Worm (Caenorhabditis elegans) whole organism, L3 larva: Measurements from ENCODE around the gene ceh-23.

Source experiments
- ZK546.5 ChIP-seq: sonication (generic microtip); optimal IDR thresholded peaks from 2 replicates; lab custom pipeline; 2017; ENCODE audit warnings: missing biosample characterization, missing genetic modification characterization
- aly-2 ChIP-seq: fragments of 150-350 bp; optimal IDR thresholded peaks from 2 replicates; lab custom pipeline; 2014; ENCODE audit warnings: missing biosample characterization, missing genetic modification characterization
- ama-1 ChIP-seq: fragments of 150-350 bp; optimal IDR thresholded peaks from 2 replicates; lab custom pipeline; 2018
- ceh-16 ChIP-seq: sonication (generic microtip); optimal IDR thresholded peaks from 2 replicates; lab custom pipeline; 2017; ENCODE audit warnings: missing biosample characterization, missing genetic modification characterization
- ceh-28 ChIP-seq: fragments of 150-350 bp; optimal IDR thresholded peaks from 2 replicates; lab custom pipeline; 2014; ENCODE audit warnings: missing biosample characterization, missing genetic modification reagents, missing genetic modification characterization
- ceh-9 ChIP-seq: sonication (generic microtip); optimal IDR thresholded peaks from 2 replicates; lab custom pipeline; 2018; ENCODE audit warnings: missing biosample characterization, missing genetic modification characterization
- egl-5 ChIP-seq: fragments of 150-350 bp; optimal IDR thresholded peaks from 2 replicates; lab custom pipeline; 2017; ENCODE audit warnings: missing biosample characterization, missing genetic modification reagents, missing genetic modification characterization, inconsistent platforms
- elt-2 ChIP-seq: sonication (generic microtip); optimal IDR thresholded peaks from 2 replicates; lab custom pipeline; 2016; ENCODE audit warnings: missing genetic modification reagents, mild to moderate bottlenecking, missing genetic modification characterization, missing compliant biosample characterization
- elt-3 ChIP-seq, 3 experiments: fragments of 150-350 bp in 1 of 3; sonication (generic microtip) in 2 of 3; optimal IDR thresholded peaks; 2 replicates in 2 of 3; 4 replicates in 1 of 3; lab custom pipeline; 2014 to 2017; ENCODE audit warnings: missing biosample characterization in 3 of 3, missing genetic modification characterization in 3 of 3
- hmg-11 ChIP-seq: sonication (generic microtip); optimal IDR thresholded peaks from 2 replicates; lab custom pipeline; 2016; ENCODE audit warnings: missing genetic modification characterization, missing compliant biosample characterization
- lin-15B ChIP-seq: fragments of 150-350 bp; optimal IDR thresholded peaks from 2 replicates; lab custom pipeline; 2014; ENCODE audit warnings: missing biosample characterization, missing genetic modification characterization
- lin-39 ChIP-seq: fragments of 150-350 bp; optimal IDR thresholded peaks from 2 replicates; lab custom pipeline; 2018; ENCODE audit warnings: missing biosample characterization, missing genetic modification reagents, missing genetic modification characterization
- mdl-1 ChIP-seq: fragments of 150-350 bp; optimal IDR thresholded peaks from 2 replicates; lab custom pipeline; 2014; ENCODE audit warnings: missing biosample characterization, missing genetic modification characterization
- nfya-1 ChIP-seq: sonication (generic microtip); optimal IDR thresholded peaks from 2 replicates; lab custom pipeline; 2017; ENCODE audit warnings: missing genetic modification characterization, mild to moderate bottlenecking, missing compliant biosample characterization, antibody characterized with exemption, moderate library complexity; ENCODE audit not compliant: insufficient read depth
- nhr-23 ChIP-seq: fragments of 150-350 bp; optimal IDR thresholded peaks from 2 replicates; lab custom pipeline; 2014; ENCODE audit warnings: missing biosample characterization, missing genetic modification reagents, missing genetic modification characterization
- nhr-237 ChIP-seq: fragments of 150-350 bp; optimal IDR thresholded peaks from 2 replicates; lab custom pipeline; 2014; ENCODE audit warnings: missing biosample characterization, missing genetic modification characterization
- nhr-25 ChIP-seq: sonication (generic microtip); optimal IDR thresholded peaks from 2 replicates; lab custom pipeline; 2017; ENCODE audit warnings: missing biosample characterization, missing genetic modification characterization
- nhr-28 ChIP-seq: fragments of 150-350 bp; optimal IDR thresholded peaks from 2 replicates; lab custom pipeline; 2014; ENCODE audit warnings: missing biosample characterization, missing genetic modification characterization
- nhr-43 ChIP-seq: sonication (generic microtip); optimal IDR thresholded peaks from 2 replicates; lab custom pipeline; 2016; ENCODE audit warnings: mild to moderate bottlenecking, missing genetic modification characterization, missing compliant biosample characterization; ENCODE audit not compliant: poor library complexity, severe bottlenecking
- nhr-67 ChIP-seq: fragments of 150-350 bp; optimal IDR thresholded peaks from 2 replicates; lab custom pipeline; 2014; ENCODE audit warnings: missing biosample characterization, missing genetic modification characterization
- pha-4 ChIP-seq: fragments of 150-350 bp; optimal IDR thresholded peaks from 2 replicates; lab custom pipeline; 2014; ENCODE audit warnings: missing biosample characterization, missing genetic modification reagents, missing genetic modification characterization
- pqm-1 ChIP-seq: fragments of 150-350 bp; optimal IDR thresholded peaks from 2 replicates; lab custom pipeline; 2017; ENCODE audit warnings: missing biosample characterization, missing genetic modification characterization, inconsistent platforms
- sea-2 ChIP-seq: fragments of 150-350 bp; sonication (generic microtip); optimal IDR thresholded peaks from 4 replicates; lab custom pipeline; 2014; ENCODE audit warnings: missing biosample characterization, missing genetic modification reagents, missing genetic modification characterization
- skn-1 ChIP-seq: fragments of 150-350 bp; optimal IDR thresholded peaks from 2 replicates; lab custom pipeline; 2014; ENCODE audit warnings: missing biosample characterization, missing genetic modification characterization
- snpc-4 ChIP-seq: fragments of 150-350 bp; optimal IDR thresholded peaks from 2 replicates; lab custom pipeline; 2014; ENCODE audit warnings: missing biosample characterization, missing genetic modification characterization
- tbx-2 ChIP-seq: sonication (generic microtip); optimal IDR thresholded peaks from 2 replicates; lab custom pipeline; 2016; ENCODE audit warnings: mild to moderate bottlenecking, missing genetic modification characterization, missing compliant biosample characterization
- unc-62 ChIP-seq: fragments of 150-350 bp; sonication (generic microtip); optimal IDR thresholded peaks from 4 replicates; lab custom pipeline; 2014; ENCODE audit warnings: missing biosample characterization, missing genetic modification reagents, missing genetic modification characterization

The ceh-23 gene

DNA sequence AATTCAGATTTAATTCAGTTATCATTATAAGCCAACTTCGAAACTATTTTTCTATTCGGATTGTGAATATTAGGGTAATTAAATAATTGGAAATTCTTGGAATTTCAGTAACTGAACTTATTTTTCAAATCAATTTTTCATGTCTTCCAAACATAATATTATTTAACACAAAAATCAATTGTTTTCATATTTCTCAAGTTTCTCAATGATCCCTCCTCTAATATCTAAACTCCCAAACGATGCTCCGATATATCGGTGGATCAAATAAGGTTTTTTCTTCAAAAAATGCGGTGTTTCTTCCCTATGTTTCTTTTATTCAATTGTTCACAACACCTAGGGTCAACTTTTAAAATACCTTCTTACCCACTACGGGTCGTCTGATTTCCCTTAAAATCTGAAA, 22.9 kb upstream of the ceh-23 start:
- TF ChIP-seq ama-1 (lab: Kevin White, UChicago) (no peak), lin-39 (tag; lab: Kevin White, UChicago) (no peak), skn-1 (tag; lab: Kevin White, UChicago) (peak; percentile 100), ceh-28 (tag; lab: Kevin White, UChicago) (no peak), unc-62 (GFP tag; lab: Kevin White, UChicago) (no peak), egl-5 (tag; lab: Kevin White, UChicago) (no peak), sea-2 (GFP tag; lab: Kevin White, UChicago) (no peak), tbx-2 (no peak), ceh-16 (tag; lab: Kevin White, UChicago) (no peak), nhr-23 (tag; lab: Kevin White, UChicago) (peak; percentile 100)

ce11 chrIII:7818965-7819364, 20.4 kb upstream of the ceh-23 start:
- no peak for TF ChIP-seq skn-1 (tag; lab: Kevin White, UChicago)
- TF ChIP-seq egl-5 (tag; lab: Kevin White, UChicago): peak; percentile 100

DNA sequence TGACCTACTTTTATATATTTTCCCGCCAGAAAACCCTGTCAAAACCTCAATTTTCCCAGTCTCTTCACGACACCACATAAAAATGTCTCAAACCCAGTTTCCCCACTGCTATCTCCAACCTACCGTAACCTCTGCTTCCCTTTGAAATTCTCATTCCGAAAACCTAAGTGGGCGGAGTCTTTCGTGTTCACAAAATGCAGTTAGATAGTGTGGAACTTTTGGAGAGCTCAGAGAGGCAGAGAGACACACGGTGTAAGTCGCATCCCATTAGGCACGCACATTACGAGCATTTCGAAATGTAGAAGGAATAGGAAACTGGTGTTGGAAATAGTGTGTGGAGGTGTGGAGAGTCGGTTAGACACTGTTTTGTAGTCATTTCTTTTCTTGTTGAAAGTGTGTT, 19.5 kb upstream of the ceh-23 start:
- TF ChIP-seq nfya-1 (tag; lab: Kevin White, UChicago) (peak; percentile 69), tbx-2 (no peak), egl-5 (tag; lab: Kevin White, UChicago) (peak; percentile 100), elt-3 (tag; optimal IDR thresholded peaks at IDR 0.05; lab: Kevin White, UChicago) (no peak)
- TF ChIP-seq, all 47 proteins: peak for 2

DNA sequence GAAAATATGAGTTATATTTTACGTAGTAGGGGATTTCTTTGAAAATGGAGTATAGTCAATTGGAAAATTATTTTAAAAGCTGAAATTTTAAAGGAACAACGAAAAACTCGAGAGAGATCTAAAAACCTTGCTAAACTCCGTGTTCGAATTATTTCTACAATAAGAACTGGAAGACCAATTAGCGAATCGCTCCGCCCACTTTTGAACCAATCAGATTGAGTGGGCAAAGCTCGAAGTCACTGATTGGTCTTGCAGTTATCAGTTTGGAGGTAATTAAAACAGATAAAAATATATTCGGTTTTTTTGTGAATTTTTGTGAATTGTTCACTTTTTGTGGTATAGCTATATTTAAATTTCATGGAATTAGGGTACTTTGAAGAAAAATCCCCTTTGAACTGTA, 16.1 kb upstream of the ceh-23 start:
- no peak for TF ChIP-seq nhr-25 (tag; lab: Kevin White, UChicago)
- TF ChIP-seq nfya-1 (tag; lab: Kevin White, UChicago): peak; percentile 98

- no peak for TF ChIP-seq lin-39 (tag; lab: Kevin White, UChicago)
- TF ChIP-seq egl-5 (tag; lab: Kevin White, UChicago): peak; percentile 100
These were observed 15.4 kb upstream of the ceh-23 start for ce11 chrIII:7824041-7824440.

DNA sequence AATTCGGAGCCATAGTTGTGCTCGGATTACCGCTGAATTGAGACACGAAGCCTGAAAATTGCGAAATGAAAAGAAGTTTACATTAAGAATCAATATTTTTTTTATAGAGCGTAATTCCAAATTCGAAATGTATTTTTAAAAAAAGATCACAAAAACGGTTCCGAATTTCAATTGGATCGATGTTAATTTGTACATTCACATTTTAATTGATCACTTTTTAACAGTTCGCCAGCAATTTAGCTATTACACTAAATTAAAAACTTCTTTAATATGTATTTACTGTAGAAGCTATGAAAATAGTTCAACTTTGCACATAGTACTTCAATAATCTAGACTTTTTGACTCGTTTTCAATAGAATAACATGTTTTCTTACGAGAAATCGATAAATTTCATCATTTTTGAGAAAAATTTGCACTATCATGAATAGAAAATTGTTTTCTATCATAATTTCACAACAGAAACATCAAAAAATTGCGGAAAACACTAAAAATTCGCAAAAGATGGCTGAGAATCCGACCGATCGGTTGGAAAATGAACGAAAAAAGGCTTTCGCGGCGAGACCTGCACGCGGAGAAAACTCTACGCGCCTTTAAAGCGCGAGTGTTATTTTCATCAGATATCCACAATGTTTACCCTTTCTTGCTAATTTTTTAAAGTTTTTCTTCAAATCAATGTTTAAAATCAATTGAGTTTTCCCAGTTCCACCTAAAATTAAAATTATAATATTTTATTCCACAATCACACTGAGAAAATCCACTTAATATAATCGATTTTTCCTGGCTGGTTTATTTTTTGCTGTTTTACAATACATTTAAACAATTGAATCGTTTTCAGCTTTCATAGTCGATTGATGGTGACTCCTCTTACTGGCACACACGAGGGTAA, 10.6 kb upstream of the ceh-23 start, which contains the start of the genes egl-45 and kcmf-1:
TSS of gene egl-45 (minus strand) at position 51 of the 886 bp plus-strand sequence.
TSS of gene kcmf-1 (plus strand) at position 836 of the 886 bp plus-strand sequence.
- TF ChIP-seq pha-4 (tag; lab: Kevin White, UChicago) (peak; percentile 71), nfya-1 (tag; lab: Kevin White, UChicago) (peak; percentile 57), lin-15B (tag; lab: Kevin White, UChicago) (peak; percentile 42), egl-5 (tag; lab: Kevin White, UChicago) (peak; percentile 97), mdl-1 (no peak), nhr-25 (tag; lab: Kevin White, UChicago) (peak; percentile 21), nhr-23 (tag; lab: Kevin White, UChicago) (peak; percentile 6), elt-2 (tag; lab: Kevin White, UChicago) (no peak), hmg-11 (no peak)

DNA sequence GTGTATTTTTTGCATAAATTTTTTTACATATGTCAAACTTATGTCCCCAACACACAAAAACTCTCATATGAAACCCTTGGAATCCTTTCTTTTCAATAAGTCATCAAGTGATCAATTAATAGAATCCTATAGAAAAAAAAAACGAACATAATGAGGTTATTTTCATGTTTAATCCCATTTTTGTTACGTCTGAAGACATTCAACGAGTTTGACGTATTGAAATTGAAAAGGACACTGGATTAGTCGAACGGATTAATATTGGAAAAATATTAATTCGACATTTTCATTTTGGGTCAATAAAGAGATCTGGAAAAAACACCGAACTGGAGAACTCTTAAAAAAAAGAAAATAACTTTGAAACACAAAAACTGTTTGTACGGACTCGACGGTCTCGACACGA, 6.9 kb upstream of the ceh-23 start:
- TF ChIP-seq ceh-9 (no peak), nhr-43 (no peak), ZK546.5 (tag; lab: Kevin White, UChicago) (no peak), egl-5 (tag; lab: Kevin White, UChicago) (no peak), pqm-1 (tag; lab: Kevin White, UChicago) (no peak), nhr-67 (tag; lab: Kevin White, UChicago) (no peak), aly-2 (tag; lab: Kevin White, UChicago) (no peak), ceh-28 (tag; lab: Kevin White, UChicago) (no peak), nhr-237 (tag; lab: Kevin White, UChicago) (no peak), nfya-1 (tag; lab: Kevin White, UChicago) (no peak), snpc-4 (no peak), nhr-28 (tag; lab: Kevin White, UChicago) (no peak)
